Worm (Caenorhabditis elegans) whole organism, L1 larva: ENCODE results near the gene C29F5.8.

Source experiments
- C16A3.4 ChIP-seq: fragments of 150-350 bp; optimal IDR thresholded peaks from 2 replicates; lab custom pipeline; 2014; ENCODE audit warnings: missing biosample characterization, missing genetic modification characterization
- C34B4.2 ChIP-seq: sonication (generic microtip); optimal IDR thresholded peaks from 2 replicates; lab custom pipeline; 2017; ENCODE audit warnings: mild to moderate bottlenecking, missing genetic modification characterization, missing compliant biosample characterization
- Y116A8C.19 ChIP-seq: sonication (generic microtip); optimal IDR thresholded peaks from 2 replicates; lab custom pipeline; 2016; ENCODE audit warnings: missing compliant biosample characterization, missing genetic modification characterization, borderline replicate concordance
- blmp-1 ChIP-seq: fragments of 150-350 bp; optimal IDR thresholded peaks from 2 replicates; lab custom pipeline; 2014; ENCODE audit warnings: missing biosample characterization, missing genetic modification characterization
- ceh-63 ChIP-seq: fragments of 200-800 bp; sonication (Bioruptor generic); optimal IDR thresholded peaks from 2 replicates; lab custom pipeline; 2018; ENCODE audit warnings: mild to moderate bottlenecking, missing genetic modification characterization, missing compliant biosample characterization
- ceh-8 ChIP-seq: fragments of 200-800 bp; sonication (Bioruptor generic); optimal IDR thresholded peaks from 2 replicates; lab custom pipeline; 2018; ENCODE audit warnings: mild to moderate bottlenecking, missing genetic modification characterization, moderate library complexity, missing compliant biosample characterization
- ceh-88 ChIP-seq: fragments of 200-800 bp; sonication (Bioruptor generic); IDR thresholded peaks from 2 replicates; pipeline ENCODE4 v1.3.6; 2022; ENCODE audit warnings: missing genetic modification characterization, missing compliant biosample characterization
- dpl-1 ChIP-seq, 3 experiments: fragments of 150-350 bp in 2 of 3; sonication (generic microtip) in 1 of 3; optimal IDR thresholded peaks; 2 replicates each; lab custom pipeline; 2014 to 2017; ENCODE audit warnings: missing biosample characterization in 3 of 3, missing genetic modification characterization in 3 of 3, missing genetic modification reagents in 3 of 3
- efl-1 ChIP-seq, 4 experiments: fragments of 150-350 bp; optimal IDR thresholded peaks in 3 of 4; peaks in 1 of 4; 1 replicate in 1 of 4; 2 replicates in 3 of 4; lab custom pipeline; 2014; ENCODE audit warnings: missing biosample characterization in 2 of 4, missing genetic modification characterization in 2 of 4, missing genetic modification reagents in 2 of 4
- efl-3 ChIP-seq: fragments of 200-800 bp; sonication (Bioruptor generic); optimal IDR thresholded peaks from 2 replicates; lab custom pipeline; 2018; ENCODE audit warnings: mild to moderate bottlenecking, missing genetic modification characterization, missing compliant biosample characterization
- egl-27 ChIP-seq, 2 experiments: fragments of 150-350 bp in 1 of 2; sonication (generic microtip); optimal IDR thresholded peaks; 3 replicates each; lab custom pipeline; 2017 to 2018; ENCODE audit warnings: missing biosample characterization in 2 of 2, missing genetic modification characterization in 2 of 2, missing genetic modification reagents in 2 of 2
- elt-2 ChIP-seq: sonication (generic microtip); optimal IDR thresholded peaks from 2 replicates; lab custom pipeline; 2016; ENCODE audit warnings: missing genetic modification characterization, mild to moderate bottlenecking, inconsistent platforms, missing compliant biosample characterization, missing genetic modification reagents
- grh-1 ChIP-seq: fragments of 200-800 bp; sonication (Bioruptor generic); IDR thresholded peaks from 2 replicates; pipeline ENCODE4 v1.3.6; 2022; ENCODE audit warnings: missing genetic modification reagents, missing genetic modification characterization, missing compliant biosample characterization
- hpl-2 ChIP-seq: fragments of 150-350 bp; optimal IDR thresholded peaks from 2 replicates; lab custom pipeline; 2014; ENCODE audit warnings: missing biosample characterization, missing genetic modification reagents, missing genetic modification characterization
- isw-1 ChIP-seq: fragments of 200-800 bp; sonication (Bioruptor generic); IDR thresholded peaks from 2 replicates; pipeline ENCODE4 v1.3.6; 2022; ENCODE audit warnings: missing genetic modification characterization, missing compliant biosample characterization
- jun-1 ChIP-seq: fragments of 150-350 bp; optimal IDR thresholded peaks from 2 replicates; lab custom pipeline; 2014; ENCODE audit warnings: missing biosample characterization, missing genetic modification reagents, missing genetic modification characterization
- lin-13 ChIP-seq: fragments of 150-350 bp; optimal IDR thresholded peaks from 2 replicates; lab custom pipeline; 2014; ENCODE audit warnings: missing biosample characterization, missing genetic modification reagents, missing genetic modification characterization
- lin-15B ChIP-seq: fragments of 150-350 bp; sonication (generic microtip); optimal IDR thresholded peaks from 3 replicates; lab custom pipeline; 2014; ENCODE audit warnings: missing biosample characterization, missing genetic modification characterization
- lin-35 ChIP-seq, 2 experiments: fragments of 150-350 bp; optimal IDR thresholded peaks; 2 replicates each; lab custom pipeline; 2014; ENCODE audit warnings: missing biosample characterization in 2 of 2, missing genetic modification characterization in 2 of 2, missing genetic modification reagents in 2 of 2
- mdl-1 ChIP-seq, 2 experiments: fragments of 150-350 bp; optimal IDR thresholded peaks; 2 replicates each; lab custom pipeline; 2014 to 2017; ENCODE audit warnings: missing biosample characterization in 2 of 2, missing genetic modification characterization in 2 of 2, inconsistent platforms in 1 of 2
- mep-1 ChIP-seq: fragments of 150-350 bp; optimal IDR thresholded peaks from 2 replicates; lab custom pipeline; 2014; ENCODE audit warnings: missing biosample characterization, missing genetic modification characterization
- nhr-11 ChIP-seq: fragments of 150-350 bp; optimal IDR thresholded peaks from 2 replicates; lab custom pipeline; 2014; ENCODE audit warnings: missing biosample characterization, missing genetic modification characterization
- nhr-12 ChIP-seq: sonication (generic microtip); optimal IDR thresholded peaks from 2 replicates; lab custom pipeline; 2017; ENCODE audit warnings: missing biosample characterization, missing genetic modification characterization
- nhr-28 ChIP-seq: fragments of 150-350 bp; optimal IDR thresholded peaks from 2 replicates; lab custom pipeline; 2014; ENCODE audit warnings: missing biosample characterization, missing genetic modification characterization
- nhr-76 ChIP-seq: sonication (generic microtip); optimal IDR thresholded peaks from 2 replicates; lab custom pipeline; 2017; ENCODE audit warnings: missing biosample characterization, missing genetic modification characterization
- nhr-77 ChIP-seq: fragments of 150-350 bp; optimal IDR thresholded peaks from 2 replicates; lab custom pipeline; 2014; ENCODE audit warnings: missing biosample characterization, missing genetic modification characterization
- nhr-85 ChIP-seq: sonication (generic microtip); peaks from one replicate; lab custom pipeline; 2016; ENCODE audit warnings: missing genetic modification characterization, inconsistent platforms, missing compliant biosample characterization
- skn-1 ChIP-seq: fragments of 150-350 bp; optimal IDR thresholded peaks from 2 replicates; lab custom pipeline; 2014; ENCODE audit warnings: missing biosample characterization, missing genetic modification characterization
- snpc-4 ChIP-seq: fragments of 150-350 bp; optimal IDR thresholded peaks from 2 replicates; lab custom pipeline; 2014; ENCODE audit warnings: missing biosample characterization, missing genetic modification characterization
- snu-23 ChIP-seq: sonication (generic microtip); optimal IDR thresholded peaks from 2 replicates; lab custom pipeline; 2016; ENCODE audit warnings: missing genetic modification characterization, missing compliant biosample characterization
- sox-4 ChIP-seq: sonication (generic microtip); optimal IDR thresholded peaks from 2 replicates; lab custom pipeline; 2016; ENCODE audit warnings: missing genetic modification characterization, missing compliant biosample characterization
- tbx-2 ChIP-seq: sonication (generic microtip); optimal IDR thresholded peaks from 2 replicates; lab custom pipeline; 2016; ENCODE audit warnings: missing genetic modification characterization, missing compliant biosample characterization
- unc-30 ChIP-seq: sonication (generic microtip); optimal IDR thresholded peaks from 2 replicates; lab custom pipeline; 2017; ENCODE audit warnings: missing biosample characterization, missing genetic modification characterization
- unc-98 ChIP-seq: fragments of 200-800 bp; sonication (Bioruptor generic); IDR thresholded peaks from 2 replicates; pipeline ENCODE4 v1.3.6; 2022; ENCODE audit warnings: missing genetic modification characterization, missing compliant biosample characterization
- xbp-1 ChIP-seq: sonication (generic microtip); optimal IDR thresholded peaks from 2 replicates; lab custom pipeline; 2016; ENCODE audit warnings: missing genetic modification characterization, missing compliant biosample characterization
- zip-4 ChIP-seq: fragments of 200-800 bp; sonication (Bioruptor generic); optimal IDR thresholded peaks from 2 replicates; lab custom pipeline; 2018; ENCODE audit warnings: mild to moderate bottlenecking, missing genetic modification characterization, moderate library complexity, missing compliant biosample characterization
- ztf-11 ChIP-seq, 2 experiments: sonication (generic microtip); optimal IDR thresholded peaks; 2 replicates each; lab custom pipeline; 2016 to 2017; ENCODE audit warnings: missing genetic modification characterization in 2 of 2, missing biosample characterization in 1 of 2, missing compliant biosample characterization in 1 of 2

C29F5.8 gene

DNA sequence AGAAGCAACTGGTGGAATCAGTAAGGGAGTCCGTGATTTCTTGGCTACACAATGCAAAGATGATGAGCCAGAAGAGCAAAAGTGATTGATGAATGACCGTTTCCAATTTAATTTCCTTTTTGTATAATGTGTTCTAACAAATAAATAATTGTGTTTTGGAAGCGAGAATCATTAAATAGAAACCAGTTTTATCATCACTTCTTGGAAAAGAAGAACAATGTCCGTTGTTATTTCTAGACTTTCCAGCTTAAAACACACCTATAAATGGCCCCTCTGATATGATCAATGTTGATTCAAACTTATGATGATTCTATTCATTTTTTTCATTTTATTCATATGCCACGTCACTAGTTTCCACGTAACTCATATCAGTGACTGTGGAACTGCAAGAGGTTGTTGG lies at the start of gene C29F5.8:
TSS of gene C29F5.8 (plus strand) at position 301 of the 400 bp plus-strand sequence.
- TF ChIP-seq mep-1 (no peak), tbx-2 (no peak), snpc-4 (tag; lab: Kevin White, UChicago) (no peak), zip-4 (GFP tag; lab: Kevin White, UChicago) (no peak), hpl-2 (GFP tag; lab: Kevin White, UChicago) (no peak), jun-1 (tag; lab: Kevin White, UChicago) (no peak), C16A3.4 (no peak), ceh-63 (GFP tag; lab: Kevin White, UChicago) (no peak), skn-1 (no peak), xbp-1 (tag; lab: Kevin White, UChicago) (no peak), nhr-76 (tag; lab: Kevin White, UChicago) (no peak), nhr-77 (no peak), nhr-11 (tag; lab: Kevin White, UChicago) (no peak)
- TF ChIP-seq, all 84 proteins: peak for 0

DNA sequence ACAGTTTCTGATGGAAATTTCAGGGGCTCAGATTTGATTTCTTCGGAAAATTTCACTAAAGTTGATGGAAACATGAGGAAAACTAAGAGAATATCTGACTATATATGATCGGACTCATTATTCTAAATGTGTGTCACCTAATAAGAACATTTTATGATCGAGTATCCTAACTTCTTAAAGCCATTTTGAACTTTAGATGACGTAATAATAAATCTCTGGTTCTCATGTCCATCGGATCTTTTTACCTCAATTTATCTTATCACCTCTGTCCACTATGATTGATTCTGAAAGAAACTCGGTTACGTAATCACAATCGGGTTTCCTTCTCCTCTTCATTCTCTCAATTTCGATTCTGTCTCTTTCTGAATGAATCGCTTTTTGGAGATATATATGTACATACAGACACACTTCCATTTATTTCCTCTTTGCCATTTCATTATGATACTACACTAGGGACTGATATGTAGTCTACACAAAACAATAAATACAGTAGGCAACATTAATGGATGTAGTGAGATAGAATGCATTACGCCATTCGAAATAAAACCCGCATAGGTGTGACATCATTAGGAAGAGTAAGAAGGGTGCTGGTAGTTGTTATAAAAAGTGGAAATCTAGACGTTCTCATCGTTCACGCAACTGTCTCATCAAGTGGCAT lies 48.9 kb upstream of the C29F5.8 start:
- TF ChIP-seq snu-23 (GFP tag; lab: Kevin White, UChicago) (no peak), nhr-85 (tag; lab: Kevin White, UChicago) (peak; percentile 13), nhr-11 (tag; lab: Kevin White, UChicago) (no peak), ztf-11 (tag; optimal IDR thresholded peaks at IDR 0.05; lab: Kevin White, UChicago) (no peak), blmp-1 (tag; lab: Kevin White, UChicago) (peak; percentile 25), isw-1 (GFP tag; lab: Robert Waterston, UW) (no peak), efl-1 (optimal IDR thresholded peaks at IDR 0.05; lab: Kevin White, UChicago) (no peak), efl-1 (GFP tag; optimal IDR thresholded peaks at IDR 0.05 in 1 of 2; lab: Kevin White, UChicago) (peak in 1 of 2 experiments; percentile 8)

DNA sequence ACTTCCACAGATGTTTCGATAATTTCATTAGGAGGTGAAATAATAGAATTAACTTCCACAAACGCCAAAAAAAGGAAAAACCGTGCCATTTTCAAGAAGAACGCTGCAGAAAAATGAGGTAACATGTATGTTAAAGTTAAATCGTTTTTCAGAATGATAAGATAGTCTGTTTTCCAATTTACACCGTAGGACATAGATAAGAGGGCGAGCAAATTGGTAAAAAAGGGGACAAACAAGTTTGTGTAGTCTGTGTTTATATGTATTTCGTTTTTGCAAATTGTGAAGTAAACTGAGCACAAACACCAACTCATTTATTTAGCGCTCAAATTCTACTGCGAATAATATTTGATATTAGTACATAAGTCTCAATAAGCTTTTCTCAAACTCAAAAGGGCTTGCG lies 46.4 kb upstream of the C29F5.8 start, which contains the start of gene F13H8.11:
TSS of gene F13H8.11 (minus strand) at position 155 of the 400 bp plus-strand sequence.
- peak in 1 of 2 experiments; percentile 8 for TF ChIP-seq lin-35 (GFP tag; optimal IDR thresholded peaks at IDR 0.05; lab: Kevin White, UChicago)
- no peak for TF ChIP-seq snu-23 (GFP tag; lab: Kevin White, UChicago)
- peak; percentile 29 for TF ChIP-seq elt-2 (tag; lab: Kevin White, UChicago)
- no peak for TF ChIP-seq grh-1 (GFP tag; lab: Robert Waterston, UW)
- TF ChIP-seq blmp-1 (tag; lab: Kevin White, UChicago), result no peak

DNA sequence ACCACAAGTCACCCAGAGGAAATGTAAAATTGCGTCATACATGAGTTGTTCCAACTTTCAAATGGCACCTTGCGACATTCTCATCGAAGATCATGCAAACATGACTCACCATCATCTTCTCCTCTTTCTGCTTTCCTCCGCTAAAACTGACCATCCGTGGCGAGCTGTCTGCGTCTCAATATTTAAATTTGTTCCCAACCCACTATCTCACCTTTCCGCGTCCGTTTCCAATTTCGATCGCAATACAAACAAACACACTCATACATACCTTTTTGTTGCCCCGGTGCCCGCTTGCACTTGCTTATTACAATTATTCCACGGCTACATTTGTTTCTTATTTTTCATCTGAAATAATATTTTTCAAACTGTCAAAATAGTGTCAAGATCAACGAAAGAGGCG lies 45.5 kb upstream of the C29F5.8 start, which contains the start of gene nmgp-1:
TSS of gene nmgp-1 (plus strand) at position 174 of the 400 bp plus-strand sequence.
- TF ChIP-seq C34B4.2 (tag; lab: Kevin White, UChicago) (no peak), ceh-63 (GFP tag; lab: Kevin White, UChicago) (no peak), lin-13 (no peak), C16A3.4 (no peak), jun-1 (tag; lab: Kevin White, UChicago) (no peak), tbx-2 (no peak), mdl-1 (tag; optimal IDR thresholded peaks at IDR 0.05; lab: Kevin White, UChicago) (no peak), ceh-88 (GFP tag; lab: Robert Waterston, UW) (no peak), lin-15B (no peak), unc-98 (no peak), dpl-1 (GFP tag; optimal IDR thresholded peaks at IDR 0.05; lab: Kevin White, UChicago) (no peak), Y116A8C.19 (tag; lab: Kevin White, UChicago) (no peak)

ce11 chrII:6262222-6262621 lies 44.0 kb upstream of the C29F5.8 start, which contains the start of gene F13H8.12:
F13H8.12 (plus strand) TSS chrII:6262522.
- no peak for TF ChIP-seq ztf-11 (tag; optimal IDR thresholded peaks at IDR 0.05; lab: Kevin White, UChicago)
- no peak for TF ChIP-seq lin-15B
- no peak for TF ChIP-seq hpl-2 (GFP tag; lab: Kevin White, UChicago)
- TF ChIP-seq ceh-8 (GFP tag; lab: Kevin White, UChicago), result no peak
- no peak for TF ChIP-seq isw-1 (GFP tag; lab: Robert Waterston, UW)
- no peak for TF ChIP-seq lin-13
- TF ChIP-seq nhr-28, result no peak
- TF ChIP-seq unc-30 (tag; lab: Kevin White, UChicago), result no peak
- TF ChIP-seq sox-4 (tag; lab: Kevin White, UChicago), result no peak
- no peak for TF ChIP-seq egl-27 (tag; optimal IDR thresholded peaks at IDR 0.05; lab: Kevin White, UChicago)
- no peak for TF ChIP-seq xbp-1 (tag; lab: Kevin White, UChicago)
- no peak for TF ChIP-seq nhr-12 (tag; lab: Kevin White, UChicago)
- no peak for TF ChIP-seq efl-3
- TF ChIP-seq lin-35 (GFP tag; optimal IDR thresholded peaks at IDR 0.05; lab: Kevin White, UChicago), result no peak
- TF ChIP-seq jun-1 (tag; lab: Kevin White, UChicago), result no peak
